Fruit fly (Drosophila melanogaster): Measurements from ENCODE around the gene CG14088.

Gene CG14088

DNA sequence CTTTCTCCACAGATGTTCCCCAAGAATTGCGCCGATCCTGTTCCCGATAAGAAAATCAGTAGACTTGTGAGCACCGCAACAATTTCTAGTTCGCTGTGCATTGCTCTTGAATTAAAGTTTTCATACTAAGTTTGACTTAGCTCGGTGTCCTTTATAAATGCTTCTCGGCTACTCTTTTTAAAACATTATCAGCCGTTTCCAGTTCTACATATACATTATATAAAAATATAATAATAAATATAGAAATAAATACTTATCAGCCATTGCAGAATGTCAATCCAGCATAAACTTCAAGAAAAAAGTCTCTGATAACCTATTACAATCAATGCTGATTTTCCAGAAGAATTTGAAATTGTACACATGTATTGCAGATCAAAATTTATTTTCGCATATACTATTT lies at the start of gene CG14088:
TSS of gene CG14088 (minus strand) at position 101 of the 400 bp plus-strand sequence.
- TF ChIP-seq psq (optimal IDR thresholded peaks at IDR 0.05), result no peak
- no peak for TF ChIP-seq Sin3A (optimal IDR thresholded peaks at IDR 0.05)
- no peak for TF ChIP-seq insv (optimal IDR thresholded peaks at IDR 0.05)
- no peak for TF ChIP-seq Myc (optimal IDR thresholded peaks at IDR 0.05)
- TF ChIP-seq ttk (optimal IDR thresholded peaks at IDR 0.05), result no peak
- no peak for TF ChIP-seq h (optimal IDR thresholded peaks at IDR 0.05)

dm6 chr3L:19316638-19317037 lies 46.2 kb upstream of the CG14088 start:
- TF ChIP-seq Myc (optimal IDR thresholded peaks at IDR 0.05), result no peak
- no peak for TF ChIP-seq insv (optimal IDR thresholded peaks at IDR 0.05)
- TF ChIP-seq h (optimal IDR thresholded peaks at IDR 0.05), result no peak
- no peak for TF ChIP-seq ttk (optimal IDR thresholded peaks at IDR 0.05)
- no peak for TF ChIP-seq psq (optimal IDR thresholded peaks at IDR 0.05)
- TF ChIP-seq Sin3A (optimal IDR thresholded peaks at IDR 0.05), result no peak

dm6 chr3L:19314877-19315276 lies 44.4 kb upstream of the CG14088 start:
- TF ChIP-seq psq (optimal IDR thresholded peaks at IDR 0.05) (no peak), h (optimal IDR thresholded peaks at IDR 0.05) (no peak), Sin3A (optimal IDR thresholded peaks at IDR 0.05) (no peak), insv (optimal IDR thresholded peaks at IDR 0.05) (no peak), ttk (optimal IDR thresholded peaks at IDR 0.05) (no peak), Myc (optimal IDR thresholded peaks at IDR 0.05) (no peak)

DNA sequence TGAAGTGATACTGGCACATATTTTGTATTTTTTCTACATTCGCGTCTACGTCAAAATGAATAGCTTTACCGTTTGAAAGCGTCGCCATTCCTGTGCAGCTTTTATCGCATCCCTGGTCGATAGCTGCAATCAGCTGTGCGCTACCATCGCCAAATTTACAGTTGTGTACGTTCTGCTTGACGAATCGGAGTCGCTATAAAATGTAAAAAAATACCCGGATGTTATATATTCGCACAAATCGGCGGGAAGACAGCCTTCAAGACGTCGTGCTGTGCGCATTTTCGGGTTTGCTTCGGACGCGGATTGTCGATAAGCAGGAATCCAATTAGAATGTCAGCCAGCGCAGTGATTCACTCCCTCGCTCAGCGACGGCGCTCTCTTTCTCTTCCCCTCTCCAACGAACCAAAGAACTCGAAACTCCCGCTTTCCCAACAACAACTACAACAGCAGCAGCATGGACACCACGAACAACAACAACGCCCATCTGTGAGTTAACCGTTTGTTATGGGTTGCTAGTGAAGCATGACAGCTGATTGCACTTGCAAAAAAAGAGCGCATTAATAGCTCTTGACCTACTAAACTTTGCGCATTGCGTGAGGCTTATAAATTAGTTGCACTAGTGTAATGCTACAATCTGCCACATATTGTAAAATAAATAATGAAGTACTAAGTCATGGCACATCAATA lies 24.3 kb upstream of the CG14088 start:
- no peak for TF ChIP-seq insv (optimal IDR thresholded peaks at IDR 0.05)
- TF ChIP-seq h (optimal IDR thresholded peaks at IDR 0.05), result no peak
- no peak for TF ChIP-seq psq (optimal IDR thresholded peaks at IDR 0.05)
- TF ChIP-seq ttk (optimal IDR thresholded peaks at IDR 0.05), result no peak
- no peak for TF ChIP-seq Myc (optimal IDR thresholded peaks at IDR 0.05)
- no peak for TF ChIP-seq Sin3A (optimal IDR thresholded peaks at IDR 0.05)

dm6 chr3L:19294235-19294612 lies 23.8 kb upstream of the CG14088 start, which contains the start of gene fal:
Gene fal, plus strand, starts transcription at chr3L:19294564.
- no peak for TF ChIP-seq psq (optimal IDR thresholded peaks at IDR 0.05)
- no peak for TF ChIP-seq Myc (optimal IDR thresholded peaks at IDR 0.05)
- TF ChIP-seq Sin3A (optimal IDR thresholded peaks at IDR 0.05), result no peak
- TF ChIP-seq ttk (optimal IDR thresholded peaks at IDR 0.05), result no peak
- no peak for TF ChIP-seq insv (optimal IDR thresholded peaks at IDR 0.05)
- TF ChIP-seq h (optimal IDR thresholded peaks at IDR 0.05), result no peak

- TF ChIP-seq Sin3A (optimal IDR thresholded peaks at IDR 0.05), result no peak
- TF ChIP-seq ttk (optimal IDR thresholded peaks at IDR 0.05), result no peak
- TF ChIP-seq insv (optimal IDR thresholded peaks at IDR 0.05), result no peak
- TF ChIP-seq h (optimal IDR thresholded peaks at IDR 0.05), result no peak
- no peak for TF ChIP-seq Myc (optimal IDR thresholded peaks at IDR 0.05)
- no peak for TF ChIP-seq psq (optimal IDR thresholded peaks at IDR 0.05)
Measured at dm6 chr3L:19293178-19293741, 22.8 kb upstream of the CG14088 start.

dm6 chr3L:19292440-19293175 lies 22.2 kb upstream of the CG14088 start, which contains the start of gene Gbs-76A:
Gene Gbs-76A, minus strand, starts transcription at chr3L:19292766.
- TF ChIP-seq psq (optimal IDR thresholded peaks at IDR 0.05) (no peak), insv (optimal IDR thresholded peaks at IDR 0.05) (no peak), ttk (optimal IDR thresholded peaks at IDR 0.05) (no peak), h (optimal IDR thresholded peaks at IDR 0.05) (no peak), Sin3A (optimal IDR thresholded peaks at IDR 0.05) (no peak), Myc (optimal IDR thresholded peaks at IDR 0.05) (no peak)

DNA sequence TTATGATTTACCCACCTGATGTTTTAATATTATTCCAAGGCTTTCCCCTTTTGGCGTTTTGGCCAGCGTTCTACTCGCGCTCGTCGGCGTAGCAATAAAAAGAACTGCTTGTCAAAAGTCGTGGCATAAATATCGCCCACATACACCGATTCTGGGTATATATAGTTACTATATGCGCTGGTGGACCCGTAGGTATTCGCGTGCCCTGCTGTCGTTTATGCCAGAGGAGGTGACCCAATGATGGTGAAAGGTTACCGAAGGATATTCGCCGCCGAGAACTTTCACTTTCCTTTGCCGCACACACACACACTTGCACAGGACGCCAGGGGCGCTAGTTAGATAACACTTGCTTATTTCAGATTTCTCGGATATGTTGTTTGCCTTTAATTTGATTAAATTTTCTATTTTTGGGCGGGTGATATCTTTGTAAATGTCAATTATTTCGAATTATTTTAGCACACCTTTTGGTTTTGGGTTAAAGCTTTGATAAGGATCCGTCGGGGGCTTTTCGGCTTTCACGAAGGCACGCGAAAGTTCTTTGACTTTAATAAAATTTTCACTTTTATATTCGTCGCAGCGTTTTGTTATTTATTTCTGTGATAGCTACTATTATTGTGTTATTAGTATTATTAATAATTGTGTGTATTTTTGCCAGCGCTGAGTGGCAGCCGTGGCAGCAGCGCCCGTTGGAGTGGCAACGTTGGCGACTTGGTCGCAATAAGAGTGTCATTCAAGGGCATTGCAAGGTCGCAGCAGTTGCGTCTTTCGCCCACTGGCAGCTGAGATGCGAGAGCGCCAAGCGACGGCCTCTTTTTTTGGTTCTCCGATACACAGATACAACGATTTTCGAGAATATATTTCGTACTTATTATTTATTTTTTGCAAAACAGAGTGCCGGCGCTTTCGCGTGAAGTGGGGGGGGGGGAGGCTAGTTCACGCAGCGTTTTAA lies 21.3 kb upstream of the CG14088 start:
- no peak for TF ChIP-seq Myc (optimal IDR thresholded peaks at IDR 0.05)
- no peak for TF ChIP-seq psq (optimal IDR thresholded peaks at IDR 0.05)

dm6 chr3L:19289411-19289810 lies 19.0 kb upstream of the CG14088 start:
- no peak for TF ChIP-seq h (optimal IDR thresholded peaks at IDR 0.05)
- no peak for TF ChIP-seq Myc (optimal IDR thresholded peaks at IDR 0.05)
- TF ChIP-seq insv (optimal IDR thresholded peaks at IDR 0.05), result no peak
- TF ChIP-seq Sin3A (optimal IDR thresholded peaks at IDR 0.05), result no peak
- no peak for TF ChIP-seq ttk (optimal IDR thresholded peaks at IDR 0.05)
- no peak for TF ChIP-seq psq (optimal IDR thresholded peaks at IDR 0.05)

DNA sequence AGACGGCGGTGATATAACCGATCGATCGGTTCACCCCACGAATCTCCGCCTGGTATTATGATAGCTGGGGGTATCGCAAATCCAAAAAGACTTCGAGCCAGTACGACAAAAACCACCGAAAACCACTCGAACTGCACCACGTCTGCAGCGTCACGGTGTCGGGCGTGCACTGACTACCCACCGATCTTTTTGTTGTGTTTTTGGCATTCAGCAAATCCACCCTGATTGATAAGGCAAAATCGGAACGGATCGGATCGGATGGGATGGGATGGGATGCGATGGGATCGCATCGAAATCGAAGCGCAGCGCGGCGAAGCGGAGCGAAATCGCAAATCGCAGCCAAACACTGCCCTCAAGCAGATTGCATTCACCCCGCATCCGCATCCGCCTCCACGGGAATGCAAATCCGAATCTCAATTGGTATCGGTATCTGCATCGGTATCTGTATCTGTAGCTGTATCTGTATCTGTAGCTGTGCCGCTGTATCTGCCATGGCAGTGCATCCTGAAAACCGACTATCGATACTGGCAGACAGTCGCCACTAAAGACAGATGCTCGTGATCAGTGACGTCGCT lies 18.0 kb upstream of the CG14088 start:
- TF ChIP-seq Sin3A (optimal IDR thresholded peaks at IDR 0.05), result no peak
- TF ChIP-seq psq (optimal IDR thresholded peaks at IDR 0.05), result no peak
- TF ChIP-seq insv (optimal IDR thresholded peaks at IDR 0.05), result no peak
- TF ChIP-seq Myc (optimal IDR thresholded peaks at IDR 0.05), result no peak
- no peak for TF ChIP-seq h (optimal IDR thresholded peaks at IDR 0.05)
- TF ChIP-seq ttk (optimal IDR thresholded peaks at IDR 0.05), result no peak

DNA sequence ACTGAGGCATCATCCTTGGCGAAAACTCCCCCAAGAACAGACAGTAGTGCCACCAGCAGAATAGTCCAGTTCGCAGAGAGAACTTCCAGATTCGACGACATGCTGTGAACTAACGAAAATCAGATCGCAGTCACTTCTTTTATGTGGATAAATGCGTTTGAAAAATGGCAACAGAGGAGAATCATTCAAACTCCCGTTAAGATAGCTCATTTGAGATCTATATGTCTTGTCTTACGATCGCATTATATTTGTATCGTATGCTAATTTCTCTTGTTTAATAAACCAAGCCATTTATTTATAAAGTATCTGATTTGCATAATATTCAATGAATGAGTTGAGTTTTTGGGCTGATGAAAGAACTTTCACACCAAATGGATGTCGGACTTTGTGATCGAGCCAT lies 10.3 kb upstream of the CG14088 start, which contains the start of gene CG14089:
TSS of gene CG14089 (minus strand) at position 101 of the 400 bp plus-strand sequence.
- no peak for TF ChIP-seq psq (optimal IDR thresholded peaks at IDR 0.05)
- no peak for TF ChIP-seq h (optimal IDR thresholded peaks at IDR 0.05)
- no peak for TF ChIP-seq insv (optimal IDR thresholded peaks at IDR 0.05)
- TF ChIP-seq Sin3A (optimal IDR thresholded peaks at IDR 0.05), result no peak
- TF ChIP-seq ttk (optimal IDR thresholded peaks at IDR 0.05), result no peak
- no peak for TF ChIP-seq Myc (optimal IDR thresholded peaks at IDR 0.05)
